Fruit fly (Drosophila melanogaster): ENCODE data around the gene CG42458.
"Not testable (repeated sequence)": the region's sequence is repeated elsewhere in the genome, so short reads cannot be mapped to it uniquely, and the experiment has no call there.

Gene CG42458

dm6 chr3L:7496097-7496496, 72.5 kb downstream of the CG42458 start, which contains the start of gene Cyp4d8:
Gene Cyp4d8, minus strand, starts transcription at chr3L:7496197.
- no peak for TF ChIP-seq CG17801 (GFP tag; optimal IDR thresholded peaks at IDR 0.05; ENCODE audit: partially characterized antibody)

dm6 chr3L:7498731-7499130, 75.1 kb downstream of the CG42458 start, which contains the start of gene CG8539:
Gene CG8539, minus strand, starts transcription at chr3L:7498831.
- TF ChIP-seq CG17801 (GFP tag; optimal IDR thresholded peaks at IDR 0.05; ENCODE audit: partially characterized antibody), result not testable (repeated sequence)

Data from ovary, adult (tissue).